Worm (Caenorhabditis elegans) whole organism, L2 larva: ENCODE measurements around the gene rps-5.

ENCODE experiments used
- C34F6.9 ChIP-seq: fragments of 150-350 bp; optimal IDR thresholded peaks from 2 replicates; lab custom pipeline; 2014; ENCODE audit warnings: missing biosample characterization, missing genetic modification characterization
- aly-2 ChIP-seq: fragments of 150-350 bp; optimal IDR thresholded peaks from 2 replicates; lab custom pipeline; 2014; ENCODE audit warnings: missing biosample characterization, missing genetic modification characterization
- crh-2 ChIP-seq: sonication (generic microtip); optimal IDR thresholded peaks from 2 replicates; lab custom pipeline; 2017; ENCODE audit warnings: missing biosample characterization, missing genetic modification characterization
- dmd-4 ChIP-seq: sonication (generic microtip); optimal IDR thresholded peaks from 2 replicates; lab custom pipeline; 2017; ENCODE audit warnings: missing biosample characterization, missing genetic modification characterization
- egl-27 ChIP-seq: sonication (generic microtip); optimal IDR thresholded peaks from 3 replicates; lab custom pipeline; 2017; ENCODE audit warnings: missing biosample characterization, missing genetic modification reagents, missing genetic modification characterization
- elt-1 ChIP-seq: fragments of 150-350 bp; optimal IDR thresholded peaks from 2 replicates; lab custom pipeline; 2014; ENCODE audit warnings: missing biosample characterization, missing genetic modification characterization
- mdl-1 ChIP-seq, 2 experiments: fragments of 150-350 bp in 1 of 2; sonication (generic microtip) in 1 of 2; optimal IDR thresholded peaks; 2 replicates each; lab custom pipeline; 2017; ENCODE audit warnings: missing biosample characterization in 2 of 2, missing genetic modification characterization in 2 of 2
- nhr-23 ChIP-seq: fragments of 150-350 bp; optimal IDR thresholded peaks from 2 replicates; lab custom pipeline; 2014; ENCODE audit warnings: missing biosample characterization, missing genetic modification reagents, missing genetic modification characterization
- unc-55 ChIP-seq: fragments of 150-350 bp; sonication (generic microtip); optimal IDR thresholded peaks from 3 replicates; lab custom pipeline; 2014; ENCODE audit warnings: missing biosample characterization, missing genetic modification reagents, missing genetic modification characterization

ce11 chrIV:11159886-11160285, 49.0 kb upstream of the rps-5 start, which contains the start of gene mboa-4:
- TF ChIP-seq egl-27 (tag; lab: Kevin White, UChicago) (no peak), mdl-1 (tag; optimal IDR thresholded peaks at IDR 0.05; lab: Kevin White, UChicago) (no peak), nhr-23 (tag; lab: Kevin White, UChicago) (no peak), elt-1 (no peak), aly-2 (tag; lab: Kevin White, UChicago) (no peak), crh-2 (tag; lab: Kevin White, UChicago) (no peak), C34F6.9 (tag; lab: Kevin White, UChicago) (no peak), dmd-4 (tag; lab: Kevin White, UChicago) (no peak), unc-55 (GFP tag; lab: Kevin White, UChicago) (no peak)
